Worm (Caenorhabditis elegans) whole organism, early embryonic: Measurements from ENCODE around the gene str-256.

Experiments
- B0310.2 ChIP-seq: sonication (generic microtip); optimal IDR thresholded peaks from 2 replicates; lab custom pipeline; 2016; ENCODE audit warnings: mild to moderate bottlenecking, missing genetic modification characterization, missing compliant biosample characterization
- F13C5.2 ChIP-seq: sonication (generic microtip); optimal IDR thresholded peaks from 2 replicates; lab custom pipeline; 2017; ENCODE audit warnings: mild to moderate bottlenecking, missing genetic modification characterization, inconsistent platforms, missing compliant biosample characterization
- aly-1 ChIP-seq: sonication (generic microtip); optimal IDR thresholded peaks from 2 replicates; lab custom pipeline; 2016; ENCODE audit warnings: missing genetic modification characterization, missing compliant biosample characterization
- ama-1 ChIP-seq: fragments of 150-350 bp; optimal IDR thresholded peaks from 2 replicates; lab custom pipeline; 2014
- ceh-13 ChIP-seq: fragments of 200-800 bp; sonication (Bioruptor generic); optimal IDR thresholded peaks from 2 replicates; lab custom pipeline; 2018; ENCODE audit warnings: mild to moderate bottlenecking, missing genetic modification characterization, missing compliant biosample characterization
- ceh-36 ChIP-seq: sonication (generic microtip); optimal IDR thresholded peaks from 2 replicates; lab custom pipeline; 2016; ENCODE audit warnings: missing genetic modification characterization, inconsistent platforms, missing compliant biosample characterization
- ets-7 ChIP-seq: sonication (generic microtip); optimal IDR thresholded peaks from 2 replicates; lab custom pipeline; 2016; ENCODE audit warnings: missing genotype, missing genetic modification characterization, missing compliant biosample characterization
- flt-1 ChIP-seq: fragments of 200-800 bp; sonication (Bioruptor generic); IDR thresholded peaks from 2 replicates; pipeline ENCODE4 v1.3.6; 2022; ENCODE audit warnings: missing genetic modification characterization, missing compliant biosample characterization
- hmbx-1 ChIP-seq: sonication (generic microtip); optimal IDR thresholded peaks from 2 replicates; lab custom pipeline; 2016; ENCODE audit warnings: mild to moderate bottlenecking, missing genetic modification characterization, missing compliant biosample characterization
- hmg-4 ChIP-seq: fragments of 200-800 bp; sonication (Bioruptor generic); optimal IDR thresholded peaks from 2 replicates; lab custom pipeline; 2018; ENCODE audit warnings: mild to moderate bottlenecking, missing genetic modification characterization, missing compliant biosample characterization
- hnd-1 ChIP-seq: sonication (generic microtip); optimal IDR thresholded peaks from 2 replicates; lab custom pipeline; 2016; ENCODE audit warnings: missing genetic modification characterization, missing compliant biosample characterization
- pes-1 ChIP-seq: fragments of 200-800 bp; sonication (Bioruptor generic); IDR thresholded peaks from 2 replicates; pipeline ENCODE4 v1.3.6; 2022; ENCODE audit warnings: missing genetic modification reagents, missing genetic modification characterization, missing compliant biosample characterization
- scrt-1 ChIP-seq: fragments of 200-800 bp; sonication (Bioruptor generic); IDR thresholded peaks from 2 replicates; pipeline ENCODE4 v1.3.6; 2022; ENCODE audit warnings: missing genetic modification characterization, missing compliant biosample characterization
- sea-1 ChIP-seq: fragments of 200-800 bp; sonication (Bioruptor generic); conservative IDR thresholded peaks from 2 replicates; pipeline ENCODE4 v1.3.6; 2022; ENCODE audit warnings: missing genetic modification characterization, missing compliant biosample characterization
- tbx-11 ChIP-seq: fragments of 200-800 bp; sonication (Bioruptor generic); IDR thresholded peaks from 2 replicates; pipeline ENCODE4 v1.3.6; 2022; ENCODE audit warnings: missing genetic modification characterization, missing compliant biosample characterization
- tbx-37 ChIP-seq: fragments of 200-800 bp; sonication (Bioruptor generic); conservative IDR thresholded peaks from 2 replicates; pipeline ENCODE4 v1.3.6; 2022; ENCODE audit warnings: missing genetic modification reagents, missing genetic modification characterization, missing compliant biosample characterization
- tra-4 ChIP-seq: sonication (generic microtip); optimal IDR thresholded peaks from 2 replicates; lab custom pipeline; 2017; ENCODE audit warnings: missing genetic modification characterization, missing compliant biosample characterization

The str-256 gene

ce11 chrV:527602-528001, 26.5 kb upstream of the str-256 start, which contains the start of gene srw-108:
Gene srw-108, plus strand, starts transcription at chrV:527902.
- TF ChIP-seq tbx-37 (GFP tag; lab: Robert Waterston, UW) (no peak), flt-1 (GFP tag; lab: Robert Waterston, UW) (no peak), pes-1 (no peak), sea-1 (GFP tag; lab: Robert Waterston, UW) (no peak), F13C5.2 (tag; lab: Kevin White, UChicago) (no peak), hmg-4 (no peak), ets-7 (tag; lab: Kevin White, UChicago) (no peak), ama-1 (lab: Kevin White, UChicago) (no peak), tra-4 (no peak), hmbx-1 (tag; lab: Kevin White, UChicago) (no peak)

ce11 chrV:525040-525439, 23.9 kb upstream of the str-256 start, which contains the start of gene R11G11.16:
Gene R11G11.16, minus strand, starts transcription at chrV:525140.
- no peak for TF ChIP-seq tbx-11
- no peak for TF ChIP-seq ets-7 (tag; lab: Kevin White, UChicago)
- TF ChIP-seq B0310.2 = no peak
- TF ChIP-seq tra-4 = no peak
- TF ChIP-seq aly-1 (tag; lab: Kevin White, UChicago) = no peak
- TF ChIP-seq hmbx-1 (tag; lab: Kevin White, UChicago) = no peak
- TF ChIP-seq F13C5.2 (tag; lab: Kevin White, UChicago) = no peak
- no peak for TF ChIP-seq ceh-13

ce11 chrV:524058-524457, 22.9 kb upstream of the str-256 start, which contains the start of gene lipl-3:
Gene lipl-3, minus strand, starts transcription at chrV:524218.
- no peak for TF ChIP-seq tra-4
- TF ChIP-seq ets-7 (tag; lab: Kevin White, UChicago) = no peak
- TF ChIP-seq hnd-1 (tag; lab: Kevin White, UChicago) = no peak

ce11 chrV:521517-521916, 20.4 kb upstream of the str-256 start, which contains the start of gene srw-107:
Gene srw-107, minus strand, starts transcription at chrV:521617.
- TF ChIP-seq tbx-11 = no peak
- no peak for TF ChIP-seq ama-1 (lab: Kevin White, UChicago)
- no peak for TF ChIP-seq sea-1 (GFP tag; lab: Robert Waterston, UW)
- no peak for TF ChIP-seq ceh-13
- TF ChIP-seq tbx-37 (GFP tag; lab: Robert Waterston, UW) = no peak
- TF ChIP-seq scrt-1 = no peak
- no peak for TF ChIP-seq B0310.2
- TF ChIP-seq flt-1 (GFP tag; lab: Robert Waterston, UW) = no peak
- TF ChIP-seq pes-1 = no peak
- TF ChIP-seq F13C5.2 (tag; lab: Kevin White, UChicago) = no peak
- TF ChIP-seq ceh-36 (tag; lab: Kevin White, UChicago) = no peak
- TF ChIP-seq hnd-1 (tag; lab: Kevin White, UChicago) = no peak
- no peak for TF ChIP-seq aly-1 (tag; lab: Kevin White, UChicago)
- TF ChIP-seq hmbx-1 (tag; lab: Kevin White, UChicago) = no peak
- no peak for TF ChIP-seq ets-7 (tag; lab: Kevin White, UChicago)
- TF ChIP-seq hmg-4 = no peak
- no peak for TF ChIP-seq tra-4

- TF ChIP-seq tra-4 (no peak), F13C5.2 (tag; lab: Kevin White, UChicago) (no peak)
These were observed 18.3 kb upstream of the str-256 start, which contains the start of gene nhr-210 for ce11 chrV:519445-519844. Gene nhr-210, minus strand, starts transcription at chrV:519545.

ce11 chrV:512420-512819, 11.3 kb upstream of the str-256 start, which contains the start of gene srh-37:
Gene srh-37, minus strand, starts transcription at chrV:512520.
- no peak for TF ChIP-seq ets-7 (tag; lab: Kevin White, UChicago)
- no peak for TF ChIP-seq hnd-1 (tag; lab: Kevin White, UChicago)

ce11 chrV:505191-505590, 4.1 kb upstream of the str-256 start, which contains the start of gene srlf-19:
Gene srlf-19, plus strand, starts transcription at chrV:505491.
- TF ChIP-seq hmbx-1 (tag; lab: Kevin White, UChicago) (no peak), ceh-36 (tag; lab: Kevin White, UChicago) (no peak), pes-1 (no peak), aly-1 (tag; lab: Kevin White, UChicago) (no peak), tra-4 (no peak), scrt-1 (no peak), B0310.2 (no peak), F13C5.2 (tag; lab: Kevin White, UChicago) (no peak), hmg-4 (no peak), flt-1 (GFP tag; lab: Robert Waterston, UW) (no peak), ets-7 (tag; lab: Kevin White, UChicago) (no peak), hnd-1 (tag; lab: Kevin White, UChicago) (no peak), ama-1 (lab: Kevin White, UChicago) (no peak), tbx-11 (no peak), ceh-13 (no peak)

- TF ChIP-seq tbx-11 (no peak), flt-1 (GFP tag; lab: Robert Waterston, UW) (no peak)
These were observed 2.6 kb upstream of the str-256 start, which contains the start of gene srlf-35 for ce11 chrV:503728-504127. Gene srlf-35, plus strand, starts transcription at chrV:504028.

- TF ChIP-seq scrt-1 = no peak
- no peak for TF ChIP-seq aly-1 (tag; lab: Kevin White, UChicago)
- TF ChIP-seq flt-1 (GFP tag; lab: Robert Waterston, UW) = no peak
- no peak for TF ChIP-seq ets-7 (tag; lab: Kevin White, UChicago)
- no peak for TF ChIP-seq F13C5.2 (tag; lab: Kevin White, UChicago)
- TF ChIP-seq sea-1 (GFP tag; lab: Robert Waterston, UW) = no peak
- no peak for TF ChIP-seq ama-1 (lab: Kevin White, UChicago)
- no peak for TF ChIP-seq B0310.2
- TF ChIP-seq ceh-36 (tag; lab: Kevin White, UChicago) = no peak
- TF ChIP-seq tbx-11 = no peak
- no peak for TF ChIP-seq tbx-37 (GFP tag; lab: Robert Waterston, UW)
- no peak for TF ChIP-seq hmbx-1 (tag; lab: Kevin White, UChicago)
- TF ChIP-seq hmg-4 = no peak
- no peak for TF ChIP-seq pes-1
- TF ChIP-seq hnd-1 (tag; lab: Kevin White, UChicago) = no peak
- TF ChIP-seq ceh-13 = no peak
These were observed 1.7 kb upstream of the str-256 start, which contains the start of gene T01G6.10 for ce11 chrV:502803-503273. Gene T01G6.10, minus strand, starts transcription at chrV:503223.
